Fruit fly (Drosophila melanogaster): ENCODE results near the gene CG10512.

CG10512 gene

DNA sequence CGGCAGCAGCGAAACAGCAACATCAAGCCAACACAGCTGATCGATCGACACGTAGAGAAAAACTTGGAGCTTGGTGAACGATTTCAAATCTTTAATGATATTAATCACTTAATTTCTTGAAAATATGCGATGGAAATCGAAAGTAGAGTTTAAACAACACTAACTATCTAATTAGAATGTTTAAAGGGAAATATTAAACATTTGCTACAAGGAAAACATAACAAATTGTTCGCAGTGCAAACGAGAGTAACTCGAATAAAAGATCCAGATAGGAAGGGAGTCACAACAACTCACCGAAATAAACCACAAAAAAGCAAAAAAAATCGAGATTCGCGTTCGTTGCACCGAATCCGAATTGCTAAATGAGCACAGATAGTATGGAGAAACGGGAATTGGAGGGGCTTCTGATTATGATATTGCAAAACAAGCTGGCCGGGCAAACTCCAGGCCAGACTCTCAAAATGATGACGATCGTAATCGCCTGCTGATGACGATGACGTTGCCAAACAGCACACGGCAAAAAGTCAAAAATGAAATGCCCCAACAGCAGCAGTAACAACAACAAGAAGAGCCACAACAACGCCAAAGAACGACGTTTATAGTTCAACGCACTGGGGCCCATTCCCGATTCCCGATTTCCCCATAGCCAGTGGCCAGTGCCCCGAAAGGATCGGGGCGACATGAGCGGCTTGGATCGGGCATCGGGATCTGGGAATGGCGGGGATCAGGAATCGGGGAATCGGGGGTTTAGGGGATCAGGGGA lies 51.2 kb downstream of the CG10512 start (continued):
- peak; percentile 99 for TF ChIP-seq acj6 (GFP tag; optimal IDR thresholded peaks at IDR 0.05)
- TF ChIP-seq Eip78C (GFP tag) = peak; percentile 100
- peak; percentile 98 for TF ChIP-seq dsx (GFP tag; optimal IDR thresholded peaks at IDR 0.05; ENCODE audit: poor library complexity, severe bottlenecking)
- TF ChIP-seq net (GFP tag; optimal IDR thresholded peaks at IDR 0.05) = peak; percentile 97
- TF ChIP-seq CG3919 (GFP tag; optimal IDR thresholded peaks at IDR 0.05) = peak; percentile 99
- TF ChIP-seq cyc (GFP tag; optimal IDR thresholded peaks at IDR 0.05) = peak; percentile 99
- TF ChIP-seq Sox102F (GFP tag; optimal IDR thresholded peaks at IDR 0.05) = peak; percentile 99
- peak; percentile 99 for TF ChIP-seq CG34406 (GFP tag; optimal IDR thresholded peaks at IDR 0.05)
- TF ChIP-seq Hr39 (GFP tag; optimal IDR thresholded peaks at IDR 0.05) = peak; percentile 99
- peak; percentile 99 for TF ChIP-seq lz (GFP tag; optimal IDR thresholded peaks at IDR 0.05)
- no peak for TF ChIP-seq fkh (GFP tag; optimal IDR thresholded peaks at IDR 0.05)
- TF ChIP-seq svp (GFP tag) = peak; percentile 100
- peak; percentile 98 for TF ChIP-seq Sox14 (GFP tag; optimal IDR thresholded peaks at IDR 0.05)
- TF ChIP-seq CG8119 (GFP tag; IDR thresholded peaks at IDR 0.05) = peak; percentile 88
- TF ChIP-seq CG32006 (GFP tag; optimal IDR thresholded peaks at IDR 0.05) = peak; percentile 81
- TF ChIP-seq CG7368 (GFP tag; optimal IDR thresholded peaks at IDR 0.05) = peak; percentile 98
- peak; percentile 99 for TF ChIP-seq CG10669 (GFP tag; optimal IDR thresholded peaks at IDR 0.05)
- TF ChIP-seq topi (GFP tag; optimal IDR thresholded peaks at IDR 0.05) = peak; percentile 100
- peak; percentile 82 for TF ChIP-seq CG15336 (GFP tag; IDR thresholded peaks at IDR 0.05)
- TF ChIP-seq Eip75B (GFP tag; optimal IDR thresholded peaks at IDR 0.05) = peak; percentile 99
- peak; percentile 98 for TF ChIP-seq achi (GFP tag; optimal IDR thresholded peaks at IDR 0.05)
- peak; percentile 99 for TF ChIP-seq CG10631 (GFP tag; optimal IDR thresholded peaks at IDR 0.05)
- peak; percentile 72 for TF ChIP-seq Gug (GFP tag; IDR thresholded peaks at IDR 0.05)
- TF ChIP-seq CG6854 (GFP tag; optimal IDR thresholded peaks at IDR 0.05) = peak; percentile 99
- peak; percentile 99 for TF ChIP-seq CG31627 (GFP tag; optimal IDR thresholded peaks at IDR 0.05)
- TF ChIP-seq OdsH (GFP tag; optimal IDR thresholded peaks at IDR 0.05) = peak; percentile 98
- TF ChIP-seq Ets21C (GFP tag; optimal IDR thresholded peaks at IDR 0.05) = peak; percentile 98
- TF ChIP-seq CG6808 (GFP tag; optimal IDR thresholded peaks at IDR 0.05) = peak; percentile 98

DNA sequence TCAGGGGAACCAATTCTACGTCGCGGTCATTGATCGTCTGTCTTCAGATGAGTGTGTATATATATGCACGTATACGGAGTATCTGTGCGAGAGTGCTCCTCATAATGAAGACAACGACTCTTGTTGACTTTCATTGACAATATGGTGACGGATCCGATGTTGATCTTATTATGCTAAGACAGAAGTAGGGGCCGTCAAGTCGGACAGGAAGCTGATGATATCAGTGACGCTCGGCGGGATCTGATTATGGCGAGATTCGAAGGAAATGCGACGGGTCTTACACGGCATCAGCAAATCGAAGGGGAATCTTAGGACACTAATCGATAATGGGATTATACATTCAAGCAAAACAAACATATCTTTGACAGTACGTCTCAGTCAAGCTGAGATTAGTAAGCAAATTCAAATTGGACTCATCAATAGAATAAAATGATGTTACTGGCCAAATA lies 51.8 kb downstream of the CG10512 start:
- TF ChIP-seq Blimp-1 (GFP tag; optimal IDR thresholded peaks at IDR 0.05) (no peak), Eip78C (GFP tag) (peak; percentile 57), Gug (GFP tag; IDR thresholded peaks at IDR 0.05) (no peak), CG1621 (tag; optimal IDR thresholded peaks at IDR 0.05) (peak; percentile 60), vri (GFP tag; optimal IDR thresholded peaks at IDR 0.05) (no peak), fd59A (GFP tag; optimal IDR thresholded peaks at IDR 0.05) (no peak), CG8632 (GFP tag; optimal IDR thresholded peaks at IDR 0.05) (no peak), achi (GFP tag; optimal IDR thresholded peaks at IDR 0.05) (no peak), CG10669 (GFP tag; optimal IDR thresholded peaks at IDR 0.05) (no peak), fd85E (GFP tag; optimal IDR thresholded peaks at IDR 0.05) (no peak), Hr38 (GFP tag; optimal IDR thresholded peaks at IDR 0.05) (no peak), CG11762 (GFP tag; optimal IDR thresholded peaks at IDR 0.05; ENCODE audit: insufficient read depth) (no peak), svp (GFP tag) (peak; percentile 43), CG6276 (GFP tag; optimal IDR thresholded peaks at IDR 0.05) (no peak), Ets21C (GFP tag; optimal IDR thresholded peaks at IDR 0.05) (no peak), CG8319 (GFP tag; optimal IDR thresholded peaks at IDR 0.05) (no peak), Hr39 (GFP tag; optimal IDR thresholded peaks at IDR 0.05) (no peak), pdm3 (GFP tag; optimal IDR thresholded peaks at IDR 0.05) (no peak), esn (GFP tag; optimal IDR thresholded peaks at IDR 0.05) (no peak), CG9139 (GFP tag; optimal IDR thresholded peaks at IDR 0.05) (peak; percentile 21), CG3032 (tag; optimal IDR thresholded peaks at IDR 0.05) (no peak), eg (GFP tag; IDR thresholded peaks at IDR 0.05) (no peak), CG6792 (GFP tag; optimal IDR thresholded peaks at IDR 0.05) (no peak), Sox102F (GFP tag; optimal IDR thresholded peaks at IDR 0.05) (no peak), CG11902 (GFP tag; optimal IDR thresholded peaks at IDR 0.05) (no peak)
